Worm (Caenorhabditis elegans) whole organism, late embryonic: ENCODE measurements around the gene vti-1.

ENCODE experiments used
- C38D4.7 ChIP-seq: fragments of 200-800 bp; sonication (Bioruptor generic); optimal IDR thresholded peaks from 2 replicates; lab custom pipeline; 2018; ENCODE audit warnings: mild to moderate bottlenecking, missing genetic modification characterization, moderate library complexity, missing compliant biosample characterization
- K09A11.1 ChIP-seq: sonication (generic microtip); optimal IDR thresholded peaks from 2 replicates; lab custom pipeline; 2017; ENCODE audit warnings: antibody characterized with exemption, mild to moderate bottlenecking, missing genetic modification characterization, missing compliant biosample characterization; ENCODE audit not compliant: insufficient read depth
- ceh-18 ChIP-seq: sonication (generic microtip); optimal IDR thresholded peaks from 2 replicates; lab custom pipeline; 2016; ENCODE audit warnings: missing genetic modification characterization, missing compliant biosample characterization
- ceh-19 ChIP-seq: fragments of 200-800 bp; sonication (Bioruptor generic); optimal IDR thresholded peaks from 2 replicates; lab custom pipeline; 2018; ENCODE audit warnings: mild to moderate bottlenecking, missing genetic modification characterization, missing compliant biosample characterization
- ceh-34 ChIP-seq: sonication (generic microtip); optimal IDR thresholded peaks from 2 replicates; lab custom pipeline; 2016; ENCODE audit warnings: mild to moderate bottlenecking, missing genetic modification characterization, missing compliant biosample characterization
- ceh-45 ChIP-seq: fragments of 200-800 bp; sonication (Bioruptor generic); IDR thresholded peaks from 2 replicates; pipeline ENCODE4 v1.3.6; 2022; ENCODE audit warnings: missing genetic modification reagents, missing genetic modification characterization, missing compliant biosample characterization
- ceh-48 ChIP-seq: sonication (generic microtip); optimal IDR thresholded peaks from 2 replicates; lab custom pipeline; 2016; ENCODE audit warnings: missing genetic modification characterization, inconsistent platforms, missing compliant biosample characterization
- dmd-4 ChIP-seq: sonication (generic microtip); optimal IDR thresholded peaks from 2 replicates; lab custom pipeline; 2016; ENCODE audit warnings: borderline replicate concordance, missing genetic modification characterization, missing compliant biosample characterization
- dve-1 ChIP-seq: sonication (generic microtip); optimal IDR thresholded peaks from 2 replicates; lab custom pipeline; 2017; ENCODE audit warnings: antibody characterized with exemption, mild to moderate bottlenecking, missing genetic modification characterization, missing compliant biosample characterization
- elt-4 ChIP-seq: sonication (generic microtip); optimal IDR thresholded peaks from 2 replicates; lab custom pipeline; 2016; ENCODE audit warnings: missing genetic modification characterization, missing compliant biosample characterization
- fkh-10 ChIP-seq: fragments of 150-350 bp; optimal IDR thresholded peaks from 2 replicates; lab custom pipeline; 2014; ENCODE audit warnings: missing biosample characterization, missing genetic modification reagents, missing genetic modification characterization
- gmeb-2 ChIP-seq: sonication (generic microtip); optimal IDR thresholded peaks from 2 replicates; lab custom pipeline; 2016; ENCODE audit warnings: missing genetic modification characterization, inconsistent platforms, missing compliant biosample characterization
- lin-11 ChIP-seq: fragments of 200-800 bp; sonication (Bioruptor generic); optimal IDR thresholded peaks from 2 replicates; lab custom pipeline; 2018; ENCODE audit warnings: mild to moderate bottlenecking, missing genetic modification characterization, missing compliant biosample characterization
- mec-3 ChIP-seq: sonication (generic microtip); optimal IDR thresholded peaks from 2 replicates; lab custom pipeline; 2016; ENCODE audit warnings: borderline replicate concordance, missing genetic modification characterization, missing compliant biosample characterization
- nhr-11 ChIP-seq: fragments of 150-350 bp; optimal IDR thresholded peaks from 2 replicates; lab custom pipeline; 2014; ENCODE audit warnings: missing biosample characterization, missing genetic modification characterization
- odd-2 ChIP-seq: sonication (generic microtip); optimal IDR thresholded peaks from 2 replicates; lab custom pipeline; 2017; ENCODE audit warnings: antibody characterized with exemption, mild to moderate bottlenecking, missing genetic modification characterization, missing compliant biosample characterization
- pat-9 ChIP-seq: fragments of 200-800 bp; sonication (Bioruptor generic); optimal IDR thresholded peaks from 2 replicates; lab custom pipeline; 2018; ENCODE audit warnings: mild to moderate bottlenecking, missing genetic modification characterization, moderate library complexity, missing compliant biosample characterization
- pha-2 ChIP-seq: sonication (generic microtip); optimal IDR thresholded peaks from 2 replicates; lab custom pipeline; 2017; ENCODE audit warnings: mild to moderate bottlenecking, missing genetic modification characterization, missing compliant biosample characterization
- pha-4 ChIP-seq: fragments of 150-350 bp; optimal IDR thresholded peaks from 2 replicates; lab custom pipeline; 2018; ENCODE audit warnings: missing biosample characterization, missing genetic modification reagents, missing genetic modification characterization
- pros-1 ChIP-seq: fragments of 150-350 bp; optimal IDR thresholded peaks from 2 replicates; lab custom pipeline; 2014; ENCODE audit warnings: missing biosample characterization, missing genetic modification reagents, missing genetic modification characterization
- sox-2 ChIP-seq: fragments of 200-800 bp; sonication (Bioruptor generic); IDR thresholded peaks from 2 replicates; pipeline ENCODE4 v1.3.6; 2022; ENCODE audit warnings: missing genetic modification reagents, missing genetic modification characterization, missing compliant biosample characterization
- tbx-2 ChIP-seq: sonication (generic microtip); optimal IDR thresholded peaks from 2 replicates; lab custom pipeline; 2016; ENCODE audit warnings: missing genetic modification characterization, missing compliant biosample characterization
- unc-86 ChIP-seq: sonication (generic microtip); optimal IDR thresholded peaks from 2 replicates; lab custom pipeline; 2016; ENCODE audit warnings: missing genetic modification characterization, missing compliant biosample characterization
- zip-5 ChIP-seq: sonication (generic microtip); optimal IDR thresholded peaks from 2 replicates; lab custom pipeline; 2016; ENCODE audit warnings: missing genetic modification characterization, missing compliant biosample characterization

vti-1 gene

DNA sequence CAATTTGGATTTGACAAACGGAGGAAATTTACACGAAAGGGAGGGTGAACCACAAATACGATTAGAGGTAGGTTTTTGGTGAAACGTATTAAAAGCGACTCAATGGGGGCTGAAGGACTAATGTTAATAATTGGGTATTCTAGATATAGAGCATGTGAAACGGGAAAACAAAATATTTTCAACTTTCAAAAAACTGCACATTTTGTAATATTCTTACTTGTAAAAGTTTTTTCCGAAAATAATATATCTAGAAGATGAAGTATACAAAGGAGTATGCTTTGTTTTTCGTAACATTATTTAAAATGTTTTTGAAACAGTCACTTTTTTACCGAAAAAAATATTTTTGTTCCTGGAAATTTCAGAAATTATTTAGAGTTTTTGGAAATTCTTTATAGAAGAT lies 24.5 kb downstream of the vti-1 start:
- TF ChIP-seq C38D4.7, result no peak
- TF ChIP-seq K09A11.1 (tag; lab: Kevin White, UChicago), result no peak
- no peak for TF ChIP-seq mec-3 (tag; lab: Kevin White, UChicago)
- no peak for TF ChIP-seq pha-2 (tag; lab: Kevin White, UChicago)

DNA sequence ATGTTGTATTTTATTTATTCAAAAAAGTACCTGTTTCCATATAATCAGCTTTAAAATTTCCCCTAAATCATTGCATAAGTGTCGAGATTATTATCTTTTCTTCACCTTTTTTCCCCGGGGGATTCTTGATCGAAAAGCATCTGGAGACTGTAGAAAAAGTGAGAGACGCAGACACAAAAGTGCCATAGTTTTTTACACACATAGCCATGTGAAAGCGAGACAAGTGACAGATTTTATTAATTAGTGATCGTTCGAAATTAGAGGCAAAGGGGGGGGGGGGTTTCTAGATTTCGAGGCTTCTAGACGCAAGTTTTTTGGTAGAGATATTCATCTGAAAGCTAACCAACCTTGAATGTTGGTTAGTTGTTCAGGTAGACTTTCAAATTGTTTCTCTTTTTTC lies 37.2 kb downstream of the vti-1 start:
- no peak for TF ChIP-seq gmeb-2 (tag; lab: Kevin White, UChicago)
- TF ChIP-seq sox-2, result no peak
- TF ChIP-seq elt-4, result no peak
- no peak for TF ChIP-seq ceh-19 (GFP tag; lab: Kevin White, UChicago)
- TF ChIP-seq tbx-2, result no peak
- TF ChIP-seq dve-1, result no peak
- TF ChIP-seq nhr-11 (tag; lab: Kevin White, UChicago), result no peak
- TF ChIP-seq ceh-18, result no peak
- TF ChIP-seq pros-1 (tag; lab: Kevin White, UChicago), result no peak
- no peak for TF ChIP-seq fkh-10
- TF ChIP-seq, all 69 proteins: peak for 0

DNA sequence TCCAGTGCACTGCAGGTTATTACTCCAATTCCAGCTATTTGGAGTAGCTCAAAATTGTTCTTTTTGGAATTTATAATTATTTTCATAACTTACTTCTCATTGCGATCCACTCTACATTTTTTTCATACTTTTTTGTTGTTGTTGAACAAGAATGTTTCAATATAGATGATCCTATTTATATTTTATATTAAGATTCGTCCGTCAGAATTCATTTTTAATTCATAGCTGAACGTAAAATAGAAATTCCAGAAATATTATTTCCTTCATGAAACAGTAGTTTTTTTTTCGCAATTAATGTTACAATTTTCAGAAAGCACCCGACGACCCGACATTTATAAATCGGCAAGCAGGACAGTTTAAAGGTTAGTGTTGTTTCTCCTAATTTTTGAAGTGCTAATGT lies 38.2 kb downstream of the vti-1 start, which contains the start of gene Y57G11C.42:
Gene Y57G11C.42 (plus strand): TSS at position 301 of the 400 bp plus-strand sequence.
- TF ChIP-seq odd-2 (tag; lab: Kevin White, UChicago) (no peak), pat-9 (tag; lab: Kevin White, UChicago) (no peak), tbx-2 (no peak), unc-86 (tag; lab: Kevin White, UChicago) (no peak), zip-5 (tag; lab: Kevin White, UChicago) (no peak), ceh-48 (tag; lab: Kevin White, UChicago) (no peak), pha-4 (tag; lab: Kevin White, UChicago) (no peak), ceh-45 (GFP tag; lab: Robert Waterston, UW) (no peak), lin-11 (tag; lab: Kevin White, UChicago) (no peak), ceh-34 (no peak), dmd-4 (tag; lab: Kevin White, UChicago) (no peak)
